Fruit fly (Drosophila melanogaster) whole organism, adult: ENCODE results near the gene CG31823.

ENCODE experiments used
- CG11617 ChIP-seq: fragments of 200-800 bp; sonication (Bioruptor generic); optimal IDR thresholded peaks from 2 replicates; lab custom pipeline; 2017; ENCODE audit warnings: mild to moderate bottlenecking, missing biosample characterization, missing genetic modification reagents, missing genetic modification characterization
- CG1620 ChIP-seq: fragments of 200-800 bp; sonication (Bioruptor generic); optimal IDR thresholded peaks from 2 replicates; lab custom pipeline; 2016; ENCODE audit warnings: missing biosample characterization, missing genetic modification characterization
- CG7045 ChIP-seq: fragments of 200-800 bp; sonication (Bioruptor generic); optimal IDR thresholded peaks from 2 replicates; lab custom pipeline; 2017; ENCODE audit warnings: missing biosample characterization, mild to moderate bottlenecking, missing genetic modification characterization
- Crg-1 ChIP-seq: fragments of 200-800 bp; sonication (Bioruptor generic); optimal IDR thresholded peaks from 2 replicates; lab custom pipeline; 2016; ENCODE audit warnings: missing biosample characterization, missing genetic modification characterization
- Hr96 ChIP-seq: fragments of 200-800 bp; sonication (Bioruptor generic); optimal IDR thresholded peaks from 2 replicates; lab custom pipeline; 2016; ENCODE audit warnings: missing biosample characterization, missing genetic modification characterization
- pad ChIP-seq: fragments of 200-800 bp; sonication (Bioruptor generic); optimal IDR thresholded peaks from 3 replicates; lab custom pipeline; 2017; ENCODE audit warnings: missing biosample characterization, missing genetic modification characterization, mild to moderate bottlenecking, moderate library complexity, missing genetic modification reagents
- toe ChIP-seq: fragments of 200-800 bp; sonication (Bioruptor generic); optimal IDR thresholded peaks from 2 replicates; lab custom pipeline; 2016; ENCODE audit warnings: missing biosample characterization, missing genetic modification characterization

dm6 chr2L:15908496-15909276 is 8.4 kb upstream of the CG31823 start:
- TF ChIP-seq CG11617 (GFP tag; lab: Kevin White, UChicago) (no peak), CG7045 (GFP tag; lab: Kevin White, UChicago) (no peak), Crg-1 (GFP tag; lab: Kevin White, UChicago) (no peak), pad (no peak), toe (no peak), CG1620 (no peak), Hr96 (GFP tag; lab: Kevin White, UChicago) (no peak)
